Fruit fly (Drosophila melanogaster) whole organism, embryonic: ENCODE data around the gene CG12012.

Experiments
- Adf1 ChIP-seq: fragments of 200-800 bp; sonication (Bioruptor generic); IDR thresholded peaks from 2 replicates; pipeline ENCODE4 v1.3.6; 2022; ENCODE audit warnings: missing biosample characterization, missing genetic modification characterization
- CG10209 ChIP-seq: fragments of 200-800 bp; sonication (Bioruptor generic); optimal IDR thresholded peaks from 3 replicates; lab custom pipeline; 2017; ENCODE audit warnings: missing biosample characterization, mild to moderate bottlenecking, missing genetic modification characterization, missing genetic modification reagents
- CG10274 ChIP-seq: fragments of 200-800 bp; sonication (Bioruptor generic); optimal IDR thresholded peaks from 3 replicates; lab custom pipeline; 2017; ENCODE audit warnings: missing biosample characterization, mild to moderate bottlenecking, missing genetic modification characterization
- CG10959 ChIP-seq: fragments of 200-800 bp; sonication (Bioruptor generic); IDR thresholded peaks from 2 replicates; pipeline ENCODE4 v1.3.6; 2022; ENCODE audit warnings: missing biosample characterization, missing genetic modification characterization
- CG12155 ChIP-seq: fragments of 200-800 bp; sonication (Bioruptor generic); optimal IDR thresholded peaks from 3 replicates; lab custom pipeline; 2016; ENCODE audit warnings: missing biosample characterization, missing genetic modification characterization
- CG13775 ChIP-seq: fragments of 200-800 bp; sonication (Bioruptor generic); optimal IDR thresholded peaks from 3 replicates; lab custom pipeline; 2017; ENCODE audit warnings: missing biosample characterization, mild to moderate bottlenecking, missing genetic modification characterization
- CG14014 ChIP-seq: fragments of 200-800 bp; sonication (Bioruptor generic); IDR thresholded peaks from 2 replicates; pipeline ENCODE4 v1.3.6; 2022; ENCODE audit warnings: missing biosample characterization, missing genetic modification characterization
- CG16815 ChIP-seq: fragments of 200-800 bp; sonication (Bioruptor generic); optimal IDR thresholded peaks from 3 replicates; lab custom pipeline; 2017; ENCODE audit warnings: missing biosample characterization, mild to moderate bottlenecking, missing genetic modification characterization
- CG18599 ChIP-seq: fragments of 200-800 bp; sonication (Bioruptor generic); optimal IDR thresholded peaks from 3 replicates; lab custom pipeline; 2017; ENCODE audit warnings: missing biosample characterization, missing genetic modification characterization, mild to moderate bottlenecking, moderate library complexity, missing genetic modification reagents
- CG3163 ChIP-seq: fragments of 200-800 bp; sonication (Bioruptor generic); optimal IDR thresholded peaks from 3 replicates; lab custom pipeline; 2016; ENCODE audit warnings: missing biosample characterization, missing genetic modification characterization
- CG32532 ChIP-seq: fragments of 200-800 bp; sonication (Bioruptor generic); IDR thresholded peaks from 2 replicates; pipeline ENCODE4 v1.3.6; 2022; ENCODE audit warnings: missing biosample characterization, missing genetic modification characterization
- CG43689 ChIP-seq: fragments of 200-800 bp; sonication (Bioruptor generic); IDR thresholded peaks from 2 replicates; pipeline ENCODE4 v1.3.6; 2022; ENCODE audit warnings: missing biosample characterization, missing genetic modification characterization
- CG4424 ChIP-seq: fragments of 200-800 bp; sonication (Bioruptor generic); optimal IDR thresholded peaks from 3 replicates; lab custom pipeline; 2016; ENCODE audit warnings: missing biosample characterization, missing genetic modification characterization
- CG4854 ChIP-seq: fragments of 200-800 bp; sonication (Bioruptor generic); optimal IDR thresholded peaks from 2 replicates; lab custom pipeline; 2016; ENCODE audit warnings: missing biosample characterization, missing genetic modification characterization, inconsistent platforms
- CG5953 ChIP-seq: fragments of 200-800 bp; sonication (Bioruptor generic); IDR thresholded peaks from 2 replicates; pipeline ENCODE4 v1.3.6; 2022; ENCODE audit warnings: missing biosample characterization, missing genetic modification characterization
- CG7271 ChIP-seq: fragments of 200-800 bp; sonication (Bioruptor generic); optimal IDR thresholded peaks from 2 replicates; lab custom pipeline; 2018; ENCODE audit warnings: missing biosample characterization, mild to moderate bottlenecking, missing genetic modification characterization, moderate library complexity
- CG7357 ChIP-seq: fragments of 200-800 bp; sonication (Bioruptor generic); IDR thresholded peaks from 3 replicates; pipeline ENCODE4 v1.3.6; 2022; ENCODE audit warnings: missing biosample characterization, missing genetic modification characterization
- CHES-1-like ChIP-seq: fragments of 200-800 bp; sonication (Bioruptor generic); optimal IDR thresholded peaks from 2 replicates; lab custom pipeline; 2016; ENCODE audit warnings: missing biosample characterization, missing genetic modification characterization
- CTCF ChIP-seq: fragments of 200-800 bp; sonication (Bioruptor generic); optimal IDR thresholded peaks from 2 replicates; lab custom pipeline; 2017; ENCODE audit warnings: missing biosample characterization, mild to moderate bottlenecking, missing genetic modification characterization, moderate library complexity
- Deaf1 ChIP-seq: fragments of 200-800 bp; optimal IDR thresholded peaks from 3 replicates; lab custom pipeline; 2019; ENCODE audit warnings: missing biosample characterization, mild to moderate bottlenecking, missing genetic modification characterization, moderate library complexity
- Ets97D ChIP-seq: fragments of 200-800 bp; sonication (Bioruptor generic); optimal IDR thresholded peaks from 3 replicates; lab custom pipeline; 2016; ENCODE audit warnings: missing biosample characterization, missing genetic modification characterization
- H2.0 ChIP-seq: fragments of 200-800 bp; sonication (Bioruptor generic); IDR thresholded peaks from 2 replicates; pipeline ENCODE4 v1.3.6; 2022; ENCODE audit warnings: missing biosample characterization, missing genetic modification characterization
- HmgD ChIP-seq: fragments of 200-800 bp; sonication (Bioruptor generic); optimal IDR thresholded peaks from 3 replicates; lab custom pipeline; 2016; ENCODE audit warnings: missing biosample characterization, missing genetic modification characterization
- Hr3 ChIP-seq: fragments of 200-800 bp; sonication (Bioruptor generic); optimal IDR thresholded peaks from 3 replicates; lab custom pipeline; 2016; ENCODE audit warnings: missing biosample characterization, missing genetic modification characterization
- Optix ChIP-seq: fragments of 200-800 bp; sonication (Bioruptor generic); IDR thresholded peaks from 3 replicates; pipeline ENCODE4 v1.3.6; 2022; ENCODE audit warnings: missing biosample characterization, missing genetic modification characterization
- Spps ChIP-seq: fragments of 200-800 bp; sonication (Bioruptor generic); optimal IDR thresholded peaks from 2 replicates; lab custom pipeline; 2018; ENCODE audit warnings: missing biosample characterization, mild to moderate bottlenecking, missing genetic modification characterization
- Sry-δ ChIP-seq: fragments of 200-800 bp; sonication (Bioruptor generic); optimal IDR thresholded peaks from 2 replicates; lab custom pipeline; 2016; ENCODE audit warnings: missing biosample characterization, missing genetic modification characterization
- TFAM ChIP-seq: fragments of 200-800 bp; sonication (Bioruptor generic); optimal IDR thresholded peaks from 2 replicates; lab custom pipeline; 2017; ENCODE audit warnings: missing biosample characterization, missing genetic modification characterization, inconsistent platforms
- Usf ChIP-seq: fragments of 200-800 bp; sonication (Bioruptor generic); optimal IDR thresholded peaks from 2 replicates; lab custom pipeline; 2017; ENCODE audit warnings: missing genotype, missing biosample characterization, missing genetic modification characterization
- amos ChIP-seq: fragments of 200-800 bp; sonication (Bioruptor generic); IDR thresholded peaks from 2 replicates; pipeline ENCODE4 v1.3.6; 2022; ENCODE audit warnings: missing biosample characterization, missing genetic modification characterization; ENCODE audit not compliant: partially characterized antibody
- aop ChIP-seq: fragments of 200-800 bp; sonication (Bioruptor generic); IDR thresholded peaks from 2 replicates; pipeline ENCODE4 v1.3.6; 2022; ENCODE audit warnings: missing biosample characterization, missing genetic modification characterization
- ase ChIP-seq: fragments of 200-800 bp; sonication (Bioruptor generic); IDR thresholded peaks from 3 replicates; pipeline ENCODE4 v1.3.6; 2022; ENCODE audit warnings: missing biosample characterization, missing genetic modification characterization
- cg ChIP-seq: fragments of 200-800 bp; sonication (Bioruptor generic); optimal IDR thresholded peaks from 3 replicates; lab custom pipeline; 2019; ENCODE audit warnings: missing biosample characterization, mild to moderate bottlenecking, missing genetic modification characterization, moderate library complexity
- cwo ChIP-seq: fragments of 200-800 bp; sonication (Bioruptor generic); optimal IDR thresholded peaks from 3 replicates; lab custom pipeline; 2017; ENCODE audit warnings: missing biosample characterization, missing genetic modification characterization, mild to moderate bottlenecking, moderate library complexity, missing genetic modification reagents
- danr ChIP-seq: fragments of 200-800 bp; sonication (Bioruptor generic); IDR thresholded peaks from 2 replicates; pipeline ENCODE4 v1.3.6; 2022; ENCODE audit warnings: missing biosample characterization, missing genetic modification characterization
- emc ChIP-seq: fragments of 200-800 bp; sonication (Bioruptor generic); optimal IDR thresholded peaks from 2 replicates; lab custom pipeline; 2016; ENCODE audit warnings: missing biosample characterization, missing genetic modification characterization
- gem ChIP-seq: fragments of 200-800 bp; sonication (Bioruptor generic); optimal IDR thresholded peaks from 2 replicates; lab custom pipeline; 2019; ENCODE audit warnings: missing biosample characterization, mild to moderate bottlenecking, missing genetic modification characterization, moderate library complexity
- jigr1 ChIP-seq: fragments of 200-800 bp; sonication (Bioruptor generic); IDR thresholded peaks from 3 replicates; pipeline ENCODE4 v1.3.6; 2022; ENCODE audit warnings: missing biosample characterization, missing genetic modification characterization
- jumu ChIP-seq: fragments of 200-800 bp; sonication (Bioruptor generic); optimal IDR thresholded peaks from 3 replicates; lab custom pipeline; 2016; ENCODE audit warnings: missing biosample characterization, missing genetic modification characterization
- lilli ChIP-seq: fragments of 200-800 bp; sonication (Bioruptor generic); optimal IDR thresholded peaks from 3 replicates; lab custom pipeline; 2016; ENCODE audit warnings: missing biosample characterization, missing genetic modification characterization
- onecut ChIP-seq: fragments of 200-800 bp; sonication (Bioruptor generic); IDR thresholded peaks from 2 replicates; pipeline ENCODE4 v1.3.6; 2022; ENCODE audit warnings: missing biosample characterization, missing genetic modification characterization
- p53 ChIP-seq: fragments of 200-800 bp; sonication (Bioruptor generic); optimal IDR thresholded peaks from 2 replicates; lab custom pipeline; 2016; ENCODE audit warnings: missing biosample characterization, missing genetic modification characterization
- pb ChIP-seq: fragments of 200-800 bp; sonication (Bioruptor generic); optimal IDR thresholded peaks from 3 replicates; lab custom pipeline; 2016; ENCODE audit warnings: missing biosample characterization, missing genetic modification characterization
- peb ChIP-seq: fragments of 200-800 bp; sonication (Bioruptor generic); IDR thresholded peaks from 2 replicates; pipeline ENCODE4 v1.3.6; 2022; ENCODE audit warnings: missing biosample characterization, missing genetic modification characterization
- pho ChIP-seq: fragments of 200-800 bp; sonication (Bioruptor generic); optimal IDR thresholded peaks from 2 replicates; lab custom pipeline; 2016; ENCODE audit warnings: missing biosample characterization, missing genetic modification characterization
- ranshi ChIP-seq: fragments of 200-800 bp; sonication (Bioruptor generic); IDR thresholded peaks from 2 replicates; pipeline ENCODE4 v1.3.6; 2022; ENCODE audit warnings: missing biosample characterization, missing genetic modification characterization
- repo ChIP-seq: fragments of 200-800 bp; sonication (Bioruptor generic); optimal IDR thresholded peaks from 2 replicates; lab custom pipeline; 2016; ENCODE audit warnings: missing biosample characterization, missing genetic modification characterization
- slou ChIP-seq: fragments of 200-800 bp; sonication (Bioruptor generic); optimal IDR thresholded peaks from 3 replicates; lab custom pipeline; 2016; ENCODE audit warnings: missing biosample characterization, missing genetic modification characterization
- sr ChIP-seq: fragments of 200-800 bp; sonication (Bioruptor generic); IDR thresholded peaks from 3 replicates; pipeline ENCODE4 v1.3.6; 2022; ENCODE audit warnings: missing biosample characterization, missing genetic modification characterization
- tio ChIP-seq: fragments of 200-800 bp; sonication (Bioruptor generic); optimal IDR thresholded peaks from 2 replicates; lab custom pipeline; 2017; ENCODE audit warnings: missing biosample characterization, missing genetic modification characterization, inconsistent platforms
- tna ChIP-seq: fragments of 200-800 bp; sonication (Bioruptor generic); IDR thresholded peaks from 2 replicates; pipeline ENCODE4 v1.3.6; 2022; ENCODE audit warnings: missing biosample characterization, missing genetic modification characterization; ENCODE audit not compliant: partially characterized antibody
- vfl ChIP-seq: fragments of 200-800 bp; sonication (Bioruptor generic); optimal IDR thresholded peaks from 2 replicates; lab custom pipeline; 2016; ENCODE audit warnings: missing biosample characterization, missing genetic modification characterization

Gene CG12012

dm6 chr3L:3381869-3382488 is 5.4 kb downstream of the CG12012 start (continued):
- TF ChIP-seq CG10274 (no peak), repo (GFP tag; lab: Kevin White, UChicago) (no peak), p53 (GFP tag; lab: Kevin White, UChicago) (no peak), lilli (GFP tag; lab: Kevin White, UChicago) (peak; percentile 15), ranshi (GFP tag; lab: Robert Waterston, UW) (0 out of 2 replicates have a peak, but pooled peaks have one; percentile 37), HmgD (GFP tag; lab: Kevin White, UChicago) (no peak), Hr3 (GFP tag; lab: Kevin White, UChicago) (no peak), CG14014 (GFP tag; lab: Robert Waterston, UW) (peak; percentile 79), aop (GFP tag; lab: Robert Waterston, UW) (no peak), sr (GFP tag; lab: Robert Waterston, UW) (0 out of 3 replicates have a peak, but pooled peaks have one; percentile 47), CG7357 (GFP tag; lab: Robert Waterston, UW) (peak; percentile 51; the same call in 1 of the 3 replicates), CG7271 (tag; lab: Kevin White, UChicago) (no peak), jigr1 (GFP tag; lab: Robert Waterston, UW) (0 out of 3 replicates have a peak, but pooled peaks have one; percentile 20), Ets97D (GFP tag; lab: Kevin White, UChicago) (no peak), amos (no peak), tio (GFP tag; lab: Kevin White, UChicago) (no peak), CTCF (GFP tag; lab: Kevin White, UChicago) (no peak), Deaf1 (tag; lab: Kevin White, UChicago) (no peak), H2.0 (GFP tag; lab: Robert Waterston, UW) (peak; percentile 72), pb (GFP tag; lab: Kevin White, UChicago) (no peak), CHES-1-like (GFP tag; lab: Kevin White, UChicago) (no peak), Adf1 (GFP tag; lab: Robert Waterston, UW) (peak; percentile 61), TFAM (GFP tag; lab: Kevin White, UChicago) (no peak), pho (no peak), CG32532 (GFP tag; lab: Robert Waterston, UW) (peak; percentile 88), CG5953 (GFP tag; lab: Robert Waterston, UW) (peak; percentile 31; the same call in 1 of the 2 replicates), ase (peak; percentile 61; the same call in 1 of the 3 replicates), CG18599 (no peak), CG16815 (GFP tag; lab: Kevin White, UChicago) (no peak), cg (GFP tag; lab: Kevin White, UChicago) (no peak), CG4424 (no peak), peb (GFP tag; lab: Robert Waterston, UW) (0 out of 2 replicates have a peak, but pooled peaks have one; percentile 23), gem (peak; percentile 57), cwo (GFP tag; lab: Kevin White, UChicago) (no peak), CG10209 (GFP tag; lab: Kevin White, UChicago) (peak; percentile 3), CG4854 (no peak), tna (GFP tag; lab: Robert Waterston, UW) (no peak), CG12155 (GFP tag; lab: Kevin White, UChicago) (no peak), slou (GFP tag; lab: Kevin White, UChicago) (no peak), CG3163 (GFP tag; lab: Kevin White, UChicago) (no peak), vfl (GFP tag; lab: Kevin White, UChicago) (no peak), onecut (GFP tag; lab: Robert Waterston, UW) (peak; percentile 19), Optix (GFP tag; lab: Robert Waterston, UW) (no peak), emc (GFP tag; lab: Kevin White, UChicago) (no peak), jumu (GFP tag; lab: Kevin White, UChicago) (no peak), danr (GFP tag; lab: Robert Waterston, UW) (peak; percentile 34; the same call in 1 of the 2 replicates), Sry-δ (GFP tag; lab: Kevin White, UChicago) (no peak), Spps (tag; lab: Kevin White, UChicago) (no peak), Usf (GFP tag; lab: Kevin White, UChicago) (no peak), CG43689 (GFP tag; lab: Robert Waterston, UW) (peak; percentile 31; the same call in 1 of the 2 replicates), CG13775 (GFP tag; lab: Kevin White, UChicago) (no peak), CG10959 (GFP tag; lab: Robert Waterston, UW) (no peak)
